Worm (Caenorhabditis elegans) whole organism, young adult: Measurements from ENCODE around the gene npp-18.

Source experiments
- B0019.2 ChIP-seq: fragments of 200-800 bp; sonication (Bioruptor generic); conservative IDR thresholded peaks from 2 replicates; pipeline ENCODE4 v1.3.6; 2022; ENCODE audit warnings: missing genetic modification reagents, missing genetic modification characterization, missing compliant biosample characterization
- B0336.3 ChIP-seq: fragments of 200-800 bp; sonication (Bioruptor generic); IDR thresholded peaks from 2 replicates; pipeline ENCODE4 v1.3.6; 2022; ENCODE audit warnings: missing genetic modification characterization, missing compliant biosample characterization
- C06A6.2 ChIP-seq: fragments of 200-800 bp; sonication (Bioruptor generic); conservative IDR thresholded peaks from 2 replicates; pipeline ENCODE4 v1.3.6; 2022; ENCODE audit warnings: missing genetic modification characterization, missing compliant biosample characterization
- D2030.7 ChIP-seq: fragments of 200-800 bp; sonication (Bioruptor generic); IDR thresholded peaks from 2 replicates; pipeline ENCODE4 v1.3.6; 2022; ENCODE audit warnings: missing genetic modification reagents, missing genetic modification characterization, missing compliant biosample characterization
- F23B12.7 ChIP-seq: sonication (generic microtip); optimal IDR thresholded peaks from 2 replicates; lab custom pipeline; 2017; ENCODE audit warnings: missing genetic modification characterization, mild to moderate bottlenecking, missing compliant biosample characterization, antibody characterized with exemption, moderate library complexity; ENCODE audit not compliant: insufficient read depth
- F39B2.1 ChIP-seq: fragments of 200-800 bp; sonication (Bioruptor generic); IDR thresholded peaks from 2 replicates; pipeline ENCODE4 v1.3.6; 2022; ENCODE audit warnings: missing genetic modification reagents, missing genetic modification characterization, missing compliant biosample characterization
- Y53F4B.3 ChIP-seq: fragments of 200-800 bp; sonication (Bioruptor generic); IDR thresholded peaks from 2 replicates; pipeline ENCODE4 v1.3.6; 2022; ENCODE audit warnings: missing genetic modification reagents, missing genetic modification characterization, missing compliant biosample characterization
- Y53G8AR.9 ChIP-seq: fragments of 200-800 bp; sonication (Bioruptor generic); conservative IDR thresholded peaks from 2 replicates; pipeline ENCODE4 v1.3.6; 2022; ENCODE audit warnings: missing genetic modification reagents, missing genetic modification characterization, missing compliant biosample characterization
- Y95B8A.8 ChIP-seq: fragments of 200-800 bp; sonication (Bioruptor generic); IDR thresholded peaks from 2 replicates; pipeline ENCODE4 v1.3.6; 2022; ENCODE audit warnings: missing genetic modification reagents, missing genetic modification characterization, missing compliant biosample characterization
- ama-1 ChIP-seq, 3 experiments: fragments of 150-350 bp in 1 of 3; sonication (generic microtip) in 2 of 3; optimal IDR thresholded peaks; 2 replicates each; lab custom pipeline; 2014 to 2018; ENCODE audit warnings: missing biosample characterization in 2 of 3, missing genetic modification characterization in 2 of 3, missing genetic modification reagents in 2 of 3
- athp-1 ChIP-seq: sonication (generic microtip); optimal IDR thresholded peaks from 2 replicates; lab custom pipeline; 2017; ENCODE audit warnings: mild to moderate bottlenecking, missing genetic modification characterization, missing compliant biosample characterization
- attf-6 ChIP-seq: fragments of 200-800 bp; sonication (Bioruptor generic); IDR thresholded peaks from 2 replicates; pipeline ENCODE4 v1.3.6; 2022; ENCODE audit warnings: missing genetic modification reagents, missing genetic modification characterization, missing compliant biosample characterization
- bed-1 ChIP-seq: fragments of 200-800 bp; sonication (Bioruptor generic); IDR thresholded peaks from 2 replicates; pipeline ENCODE4 v1.3.6; 2022; ENCODE audit warnings: missing genetic modification reagents, missing genetic modification characterization, missing compliant biosample characterization
- cebp-1 ChIP-seq, 2 experiments: fragments of 200-800 bp in 1 of 2; sonication (Bioruptor generic) in 1 of 2; sonication (generic microtip) in 1 of 2; IDR thresholded peaks in 1 of 2; optimal IDR thresholded peaks in 1 of 2; 2 replicates each; pipeline versions ENCODE4 v1.3.6 to Lab custom; 2017 to 2022; ENCODE audit warnings: missing compliant biosample characterization in 2 of 2, missing genetic modification characterization in 2 of 2, mild to moderate bottlenecking in 1 of 2, missing genetic modification reagents in 1 of 2, moderate library complexity in 1 of 2
- ceh-27 ChIP-seq: fragments of 200-800 bp; sonication (Bioruptor generic); optimal IDR thresholded peaks from 2 replicates; lab custom pipeline; 2018; ENCODE audit warnings: mild to moderate bottlenecking, missing genetic modification characterization, moderate library complexity, missing compliant biosample characterization
- ceh-58 ChIP-seq: fragments of 200-800 bp; sonication (Bioruptor generic); IDR thresholded peaks from 2 replicates; pipeline ENCODE4 v1.3.6; 2022; ENCODE audit warnings: missing genetic modification characterization, missing compliant biosample characterization
- die-1 ChIP-seq: sonication (generic microtip); optimal IDR thresholded peaks from 2 replicates; lab custom pipeline; 2016; ENCODE audit warnings: missing genotype, mild to moderate bottlenecking, missing genetic modification characterization, missing compliant biosample characterization
- dox-1 ChIP-seq: fragments of 200-800 bp; sonication (Bioruptor generic); IDR thresholded peaks from 2 replicates; pipeline ENCODE4 v1.3.6; 2022; ENCODE audit warnings: missing genetic modification reagents, missing genetic modification characterization, missing compliant biosample characterization
- dpff-1 ChIP-seq: sonication (generic microtip); optimal IDR thresholded peaks from 2 replicates; lab custom pipeline; 2017; ENCODE audit warnings: mild to moderate bottlenecking, missing genetic modification characterization, missing compliant biosample characterization
- ets-4 ChIP-seq: fragments of 200-800 bp; sonication (Bioruptor generic); optimal IDR thresholded peaks from 2 replicates; lab custom pipeline; 2018; ENCODE audit warnings: mild to moderate bottlenecking, missing genetic modification characterization, missing compliant biosample characterization
- him-1 ChIP-seq: sonication (generic microtip); optimal IDR thresholded peaks from 2 replicates; lab custom pipeline; 2016; ENCODE audit warnings: missing genotype, missing genetic modification reagents, missing genetic modification characterization, missing compliant biosample characterization
- hmg-1.2 ChIP-seq: fragments of 200-800 bp; sonication (Bioruptor generic); IDR thresholded peaks from 2 replicates; pipeline ENCODE4 v1.3.6; 2022; ENCODE audit warnings: missing genetic modification reagents, missing genetic modification characterization, missing compliant biosample characterization
- hrde-1 ChIP-seq: sonication (generic microtip); optimal IDR thresholded peaks from 2 replicates; lab custom pipeline; 2016; ENCODE audit warnings: missing genetic modification characterization, mild to moderate bottlenecking, missing compliant biosample characterization, moderate library complexity, missing genotype, missing genetic modification reagents, borderline replicate concordance
- hsf-1 ChIP-seq: fragments of 200-800 bp; sonication (Bioruptor generic); IDR thresholded peaks from 2 replicates; pipeline ENCODE4 v1.3.6; 2022; ENCODE audit warnings: missing genetic modification reagents, missing genetic modification characterization, missing compliant biosample characterization
- lin-26 ChIP-seq: fragments of 200-800 bp; sonication (Bioruptor generic); IDR thresholded peaks from 2 replicates; pipeline ENCODE4 v1.3.6; 2022; ENCODE audit warnings: missing genetic modification reagents, missing genetic modification characterization, missing compliant biosample characterization
- lin-35 ChIP-seq, 3 experiments: fragments of 150-350 bp in 2 of 3; sonication (generic microtip) in 1 of 3; optimal IDR thresholded peaks; 2 replicates each; lab custom pipeline; 2014 to 2018; ENCODE audit warnings: missing biosample characterization in 3 of 3, missing genetic modification characterization in 3 of 3, missing genetic modification reagents in 3 of 3
- lsl-1 ChIP-seq: fragments of 200-800 bp; sonication (Bioruptor generic); optimal IDR thresholded peaks from 2 replicates; lab custom pipeline; 2018; ENCODE audit warnings: mild to moderate bottlenecking, missing genetic modification characterization, moderate library complexity, missing compliant biosample characterization
- lsy-27 ChIP-seq: sonication (generic microtip); optimal IDR thresholded peaks from 2 replicates; lab custom pipeline; 2017; ENCODE audit warnings: missing genetic modification characterization, mild to moderate bottlenecking, missing compliant biosample characterization, antibody characterized with exemption, missing genotype, borderline replicate concordance; ENCODE audit not compliant: insufficient read depth
- madf-3 ChIP-seq: fragments of 200-800 bp; sonication (Bioruptor generic); IDR thresholded peaks from 2 replicates; pipeline ENCODE4 v1.3.6; 2022; ENCODE audit warnings: missing genetic modification reagents, missing genetic modification characterization, missing compliant biosample characterization
- madf-6 ChIP-seq: fragments of 200-800 bp; sonication (Bioruptor generic); IDR thresholded peaks from 2 replicates; pipeline ENCODE4 v1.3.6; 2022; ENCODE audit warnings: missing genetic modification reagents, missing genetic modification characterization, missing compliant biosample characterization
- madf-8 ChIP-seq: fragments of 200-800 bp; sonication (Bioruptor generic); conservative IDR thresholded peaks from 2 replicates; pipeline ENCODE4 v1.3.6; 2022; ENCODE audit warnings: missing genetic modification reagents, missing genetic modification characterization, missing compliant biosample characterization
- mes-4 ChIP-seq: sonication (generic microtip); optimal IDR thresholded peaks from 2 replicates; lab custom pipeline; 2016; ENCODE audit warnings: missing genotype, missing genetic modification characterization, missing compliant biosample characterization
- nfyb-1 ChIP-seq: fragments of 200-800 bp; sonication (Bioruptor generic); IDR thresholded peaks from 2 replicates; pipeline ENCODE4 v1.3.6; 2022; ENCODE audit warnings: missing genetic modification reagents, missing genetic modification characterization, missing compliant biosample characterization
- nhr-120 ChIP-seq: fragments of 200-800 bp; sonication (Bioruptor generic); IDR thresholded peaks from 2 replicates; pipeline ENCODE4 v1.3.6; 2022; ENCODE audit warnings: missing genetic modification characterization, missing compliant biosample characterization
- nhr-27 ChIP-seq: fragments of 200-800 bp; sonication (Bioruptor generic); optimal IDR thresholded peaks from 2 replicates; lab custom pipeline; 2018; ENCODE audit warnings: mild to moderate bottlenecking, missing genetic modification characterization, moderate library complexity, missing compliant biosample characterization
- rec-8 ChIP-seq, 2 experiments: sonication (generic microtip); optimal IDR thresholded peaks; 2 replicates each; lab custom pipeline; 2016; ENCODE audit warnings: mild to moderate bottlenecking in 2 of 2, missing genetic modification characterization in 2 of 2, missing genetic modification reagents in 2 of 2, missing genotype in 2 of 2, missing biosample characterization in 1 of 2, missing compliant biosample characterization in 1 of 2, moderate library complexity in 1 of 2
- somi-1 ChIP-seq: fragments of 200-800 bp; sonication (Bioruptor generic); optimal IDR thresholded peaks from 2 replicates; lab custom pipeline; 2018; ENCODE audit warnings: mild to moderate bottlenecking, missing genetic modification characterization, missing compliant biosample characterization
- tbp1 ChIP-seq: fragments of 200-800 bp; sonication (Bioruptor generic); optimal IDR thresholded peaks from 2 replicates; lab custom pipeline; 2018; ENCODE audit warnings: mild to moderate bottlenecking, missing genetic modification characterization, missing compliant biosample characterization
- tlf-1 ChIP-seq: fragments of 200-800 bp; sonication (Bioruptor generic); optimal IDR thresholded peaks from 2 replicates; lab custom pipeline; 2018; ENCODE audit warnings: mild to moderate bottlenecking, missing genetic modification characterization, missing compliant biosample characterization
- zfh-2 ChIP-seq: fragments of 200-800 bp; sonication (Bioruptor generic); conservative IDR thresholded peaks from 2 replicates; pipeline ENCODE4 v1.3.6; 2022; ENCODE audit warnings: missing genetic modification reagents, missing genetic modification characterization, missing compliant biosample characterization
- ztf-25 ChIP-seq: fragments of 200-800 bp; sonication (Bioruptor generic); IDR thresholded peaks from 2 replicates; pipeline ENCODE4 v1.3.6; 2022; ENCODE audit warnings: missing genetic modification reagents, missing genetic modification characterization, missing compliant biosample characterization
- ztf-26 ChIP-seq: sonication (generic microtip); optimal IDR thresholded peaks from 2 replicates; lab custom pipeline; 2017; ENCODE audit warnings: missing genetic modification characterization, missing compliant biosample characterization

The npp-18 gene

DNA sequence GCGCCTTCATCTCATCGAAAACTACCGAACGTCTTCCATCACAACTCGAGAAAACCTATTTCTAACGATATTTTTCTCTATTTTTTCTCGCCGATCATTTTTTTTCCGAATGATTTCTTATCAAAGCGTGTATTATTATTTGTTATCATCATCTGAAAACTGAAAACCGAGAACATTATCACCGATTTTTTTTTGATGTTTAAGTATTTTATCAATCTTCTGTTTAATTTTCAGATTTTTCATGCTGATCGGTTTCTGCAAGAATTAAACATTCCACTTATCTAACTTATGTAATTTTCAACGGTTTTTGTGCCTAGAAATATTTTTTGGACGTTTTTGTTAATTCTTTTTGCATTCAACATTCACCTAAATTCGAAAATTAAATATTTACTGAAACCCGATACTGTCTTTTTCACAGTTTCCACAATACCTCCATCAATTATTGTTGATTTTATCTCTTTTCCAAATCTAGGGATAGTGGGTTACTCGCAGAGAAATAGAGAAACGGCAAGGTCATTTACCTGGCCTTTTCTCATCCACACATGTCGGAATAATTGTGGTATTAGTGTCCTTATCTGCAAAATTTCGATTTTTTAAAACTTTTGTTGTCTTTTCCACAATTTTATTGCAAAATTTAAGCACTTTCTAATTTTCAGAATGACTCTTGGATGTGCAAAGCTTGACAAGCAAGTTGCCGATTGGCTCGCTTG lies 2.2 kb downstream of the npp-18 start, which contains the start of gene pgm-2 (continued):
- TF ChIP-seq dpff-1 (tag; lab: Kevin White, UChicago): peak; percentile 39

DNA sequence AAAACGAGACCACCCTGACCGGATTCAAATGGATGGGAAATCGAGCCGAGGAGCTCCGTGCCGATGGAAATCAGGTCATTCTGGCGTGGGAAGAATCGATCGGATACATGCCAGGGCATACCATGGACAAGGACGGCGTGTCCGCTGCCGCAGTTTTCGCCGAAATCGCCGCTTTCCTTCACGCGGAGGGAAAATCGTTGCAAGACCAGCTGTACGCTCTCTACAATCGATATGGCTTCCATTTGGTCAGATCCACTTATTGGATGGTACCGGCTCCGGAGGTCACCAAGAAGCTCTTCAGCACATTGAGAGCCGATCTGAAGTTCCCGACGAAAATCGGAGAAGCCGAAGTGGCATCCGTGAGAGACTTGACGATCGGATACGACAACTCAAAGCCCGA lies 5.3 kb downstream of the npp-18 start:
- TF ChIP-seq lin-35 (GFP tag; optimal IDR thresholded peaks at IDR 0.05; lab: Kevin White, UChicago) (no peak), F23B12.7 (no peak), zfh-2 (GFP tag; lab: Robert Waterston, UW) (peak; percentile 69), F39B2.1 (no peak), hsf-1 (GFP tag; lab: Robert Waterston, UW) (no peak)

DNA sequence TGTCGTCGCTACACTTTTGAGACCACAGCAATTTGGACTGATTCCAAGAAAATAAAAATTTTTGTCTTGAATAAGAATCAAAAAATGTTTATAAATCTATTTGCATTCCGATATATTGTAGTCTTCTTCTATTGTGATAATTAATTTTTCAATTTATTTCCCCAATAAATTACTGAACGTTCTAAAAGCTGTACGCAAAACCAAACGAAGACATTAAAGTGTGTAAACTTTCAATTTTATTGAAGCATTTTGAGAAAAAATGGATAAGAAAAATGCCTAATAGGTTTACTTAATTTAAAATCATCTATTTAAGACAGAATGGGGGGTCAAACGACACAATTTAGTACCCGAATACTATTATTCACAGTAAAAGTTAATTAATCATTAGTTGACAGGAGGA lies 5.9 kb downstream of the npp-18 start:
- TF ChIP-seq ztf-25 (GFP tag; lab: Robert Waterston, UW): 0 out of 2 replicates have a peak, but pooled peaks have one; percentile 23
- peak; percentile 6 for TF ChIP-seq tbp1 (GFP tag; lab: Kevin White, UChicago)
- TF ChIP-seq ceh-58 (GFP tag; lab: Robert Waterston, UW): no peak
- TF ChIP-seq lin-26 (GFP tag; lab: Robert Waterston, UW): peak; percentile 21; the same call in 1 of the 2 replicates
- TF ChIP-seq zfh-2 (GFP tag; lab: Robert Waterston, UW): no peak
- TF ChIP-seq rec-8 (tag; optimal IDR thresholded peaks at IDR 0.05; lab: Kevin White, UChicago): no peak
- TF ChIP-seq nhr-27 (tag; lab: Kevin White, UChicago): no peak
- no peak for TF ChIP-seq nfyb-1 (GFP tag; lab: Robert Waterston, UW)
- no peak for TF ChIP-seq C06A6.2
- no peak for TF ChIP-seq die-1 (tag; lab: Kevin White, UChicago)
- peak; percentile 9; the same call in 1 of the 2 replicates for TF ChIP-seq dox-1
- no peak for TF ChIP-seq bed-1 (GFP tag; lab: Robert Waterston, UW)
- TF ChIP-seq nhr-120 (GFP tag; lab: Robert Waterston, UW): no peak
- TF ChIP-seq B0336.3: no peak
- no peak for TF ChIP-seq mes-4 (tag; lab: Kevin White, UChicago)
- no peak for TF ChIP-seq ceh-27 (GFP tag; lab: Kevin White, UChicago)
- no peak for TF ChIP-seq ztf-26
- 0 out of 2 replicates have a peak, but pooled peaks have one; percentile 4 for TF ChIP-seq hmg-1.2 (GFP tag; lab: Robert Waterston, UW)
- TF ChIP-seq attf-6 (GFP tag; lab: Robert Waterston, UW): peak; percentile 53
- TF ChIP-seq ets-4 (GFP tag; lab: Kevin White, UChicago): no peak
- peak; percentile 14 for TF ChIP-seq him-1 (tag; lab: Kevin White, UChicago)
- TF ChIP-seq B0019.2: no peak
- peak; percentile 12; the same call in 1 of the 2 replicates for TF ChIP-seq madf-6 (GFP tag; lab: Robert Waterston, UW)
- no peak for TF ChIP-seq athp-1 (tag; lab: Kevin White, UChicago)
- TF ChIP-seq lsl-1 (GFP tag; lab: Kevin White, UChicago): peak; percentile 2
- TF ChIP-seq Y95B8A.8: 0 out of 2 replicates have a peak, but pooled peaks have one; percentile 59
- no peak for TF ChIP-seq Y53F4B.3 (GFP tag; lab: Robert Waterston, UW)
- no peak for TF ChIP-seq madf-8
- TF ChIP-seq madf-3: no peak
- TF ChIP-seq Y53G8AR.9 (GFP tag; lab: Robert Waterston, UW): peak; percentile 67
- TF ChIP-seq cebp-1 (GFP tag; IDR thresholded peaks at IDR 0.05; lab: Robert Waterston, UW): no peak
- peak; percentile 6 for TF ChIP-seq cebp-1 (tag; optimal IDR thresholded peaks at IDR 0.05; lab: Kevin White, UChicago)
- peak; percentile 81 for TF ChIP-seq hrde-1
- 0 out of 2 replicates have a peak, but pooled peaks have one; percentile 43 for TF ChIP-seq D2030.7 (GFP tag; lab: Robert Waterston, UW)
- no peak for TF ChIP-seq lsy-27
- TF ChIP-seq tlf-1 (GFP tag; lab: Kevin White, UChicago): peak; percentile 49
- no peak for TF ChIP-seq ama-1 (optimal IDR thresholded peaks at IDR 0.05; lab: Kevin White, UChicago)
- peak in 1 of 2 experiments; percentile 51 for TF ChIP-seq ama-1 (GFP tag; optimal IDR thresholded peaks at IDR 0.05; lab: Kevin White, UChicago)
- peak; percentile 13; the same call in 1 of the 2 replicates for TF ChIP-seq hsf-1 (GFP tag; lab: Robert Waterston, UW)
- no peak for TF ChIP-seq somi-1
